Fruit fly (Drosophila melanogaster): ENCODE data around the gene CG8620.

Gene CG8620

dm6 chr3L:7191218-7191617 lies 33.3 kb downstream of the CG8620 start:
- no peak for TF ChIP-seq CTCF (optimal IDR thresholded peaks at IDR 0.05)
